Worm (Caenorhabditis elegans) whole organism, mixed stage, embryonic: ENCODE data around the gene K12H6.5.

Experiments
- nhr-12 ChIP-seq: fragments of 150-350 bp; optimal IDR thresholded peaks from 2 replicates; lab custom pipeline; 2014; ENCODE audit warnings: missing biosample characterization, missing genetic modification characterization
- nhr-2 ChIP-seq: fragments of 150-350 bp; optimal IDR thresholded peaks from 2 replicates; lab custom pipeline; 2014; ENCODE audit warnings: missing biosample characterization, missing genetic modification characterization
- nhr-237 ChIP-seq: fragments of 150-350 bp; optimal IDR thresholded peaks from 2 replicates; lab custom pipeline; 2014; ENCODE audit warnings: missing biosample characterization, missing genetic modification characterization
- nhr-76 ChIP-seq: sonication (generic microtip); optimal IDR thresholded peaks from 2 replicates; lab custom pipeline; 2017; ENCODE audit warnings: missing biosample characterization, missing genetic modification characterization
- unc-39 ChIP-seq: fragments of 150-350 bp; optimal IDR thresholded peaks from 2 replicates; lab custom pipeline; 2014; ENCODE audit warnings: missing biosample characterization, missing genetic modification characterization
- unc-62 ChIP-seq: fragments of 150-350 bp; optimal IDR thresholded peaks from 2 replicates; lab custom pipeline; 2014; ENCODE audit warnings: missing biosample characterization, missing genetic modification reagents, missing genetic modification characterization

DNA sequence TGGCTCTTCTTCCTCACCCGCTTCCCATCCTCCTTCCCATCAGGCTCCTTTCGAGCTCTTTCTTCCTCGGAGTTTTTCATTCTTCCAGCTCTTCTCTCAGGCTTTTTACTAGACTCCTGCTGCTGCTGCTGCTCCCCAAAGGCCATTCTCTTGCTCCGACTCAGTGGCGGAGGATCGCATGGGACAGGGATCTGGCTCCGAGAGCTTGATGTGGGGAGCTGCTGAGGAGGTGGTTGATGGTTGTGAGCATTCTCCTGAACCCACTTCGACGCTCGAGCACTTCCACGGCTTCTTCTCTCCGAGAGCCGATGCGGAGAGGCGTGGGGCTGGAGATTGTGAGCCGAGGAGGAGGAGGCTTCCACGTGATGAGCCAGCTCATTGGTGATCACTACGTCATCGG is 40.2 kb downstream of the K12H6.5 start:
- TF ChIP-seq nhr-12 (no peak), nhr-76 (tag; lab: Kevin White, UChicago) (no peak), nhr-237 (tag; lab: Kevin White, UChicago) (no peak), nhr-2 (tag; lab: Kevin White, UChicago) (no peak), unc-39 (tag; lab: Kevin White, UChicago) (no peak), unc-62 (GFP tag; lab: Kevin White, UChicago) (no peak)
